Worm (Caenorhabditis elegans): ENCODE data around the gene Y116A8C.43.

DNA sequence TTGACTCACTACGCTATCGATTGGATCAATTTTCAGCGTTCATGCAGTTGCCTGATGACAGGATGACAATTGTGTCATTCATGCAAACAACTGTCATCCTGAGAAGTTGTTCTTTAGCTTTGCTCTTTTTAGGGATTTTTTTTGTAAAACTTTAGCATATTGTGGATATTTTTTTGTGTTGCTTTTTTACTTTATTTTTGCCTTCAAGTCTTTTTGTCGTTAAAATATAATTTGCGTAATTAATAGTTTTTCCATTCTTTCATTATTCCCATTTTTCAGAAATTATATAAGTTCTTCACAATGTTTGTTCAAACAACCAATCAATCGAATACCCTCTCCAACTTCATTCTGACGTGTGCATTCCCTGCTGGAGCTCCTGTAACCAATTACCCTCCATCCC is 48.0 kb upstream of the Y116A8C.43 start, which contains the start of gene Y116A8C.20:
- TF ChIP-seq ama-1 (optimal IDR thresholded peaks at IDR 0.05) = no peak
- TF ChIP-seq ama-1 (GFP tag; optimal IDR thresholded peaks at IDR 0.05) = no peak
- no peak for TF ChIP-seq let-526 (GFP tag; IDR thresholded peaks at IDR 0.05)
- TF ChIP-seq ztf-28 (GFP tag; IDR thresholded peaks at IDR 0.05) = no peak
- TF ChIP-seq rpc-1 (optimal IDR thresholded peaks at IDR 0.05) = no peak
- no peak for TF ChIP-seq rpc-1 (tag; optimal IDR thresholded peaks at IDR 0.05)
- no peak for TF ChIP-seq snpc-4 (GFP tag; optimal IDR thresholded peaks at IDR 0.05)
- TF ChIP-seq snpc-4 (tag; optimal IDR thresholded peaks at IDR 0.05) = no peak
- TF ChIP-seq ccch-3 (GFP tag; optimal IDR thresholded peaks at IDR 0.05) = no peak
- TF ChIP-seq lir-1 (GFP tag; conservative IDR thresholded peaks at IDR 0.05) = no peak
- TF ChIP-seq sea-2 (GFP tag; IDR thresholded peaks at IDR 0.05) = no peak

All from whole organism, young adult.